Fruit fly (Drosophila melanogaster) whole organism, pupa: ENCODE data around the gene Nep6.

ENCODE experiments used
- CG10348 ChIP-seq: fragments of 200-800 bp; sonication (Bioruptor generic); IDR thresholded peaks from 2 replicates; pipeline ENCODE4 v1.3.6; 2022; ENCODE audit warnings: missing biosample characterization, missing genetic modification characterization
- CG12605 ChIP-seq: fragments of 200-800 bp; sonication (Bioruptor generic); IDR thresholded peaks from 2 replicates; pipeline ENCODE4 v1.3.6; 2022; ENCODE audit warnings: missing biosample characterization, missing genetic modification characterization
- CG13204 ChIP-seq: fragments of 200-800 bp; sonication (Bioruptor generic); optimal IDR thresholded peaks from 2 replicates; lab custom pipeline; 2018; ENCODE audit warnings: missing biosample characterization, mild to moderate bottlenecking, missing genetic modification characterization, moderate library complexity
- CG32121 ChIP-seq: fragments of 200-800 bp; sonication (Bioruptor generic); IDR thresholded peaks from 2 replicates; pipeline ENCODE4 v1.3.6; 2022; ENCODE audit warnings: missing biosample characterization, missing genetic modification characterization
- CG8301 ChIP-seq: fragments of 200-800 bp; sonication (Bioruptor generic); optimal IDR thresholded peaks from 2 replicates; lab custom pipeline; 2018; ENCODE audit warnings: missing biosample characterization, mild to moderate bottlenecking, missing genetic modification characterization
- D1 ChIP-seq: fragments of 200-800 bp; sonication (Bioruptor generic); optimal IDR thresholded peaks from 2 replicates; lab custom pipeline; 2018; ENCODE audit warnings: missing biosample characterization, mild to moderate bottlenecking, missing genetic modification characterization, moderate library complexity
- EcR ChIP-seq: fragments of 200-800 bp; sonication (Bioruptor generic); optimal IDR thresholded peaks from 3 replicates; lab custom pipeline; 2019; ENCODE audit warnings: missing biosample characterization, missing genetic modification characterization, mild to moderate bottlenecking, moderate library complexity, missing genetic modification reagents
- Ets98B ChIP-seq: fragments of 200-800 bp; sonication (Bioruptor generic); IDR thresholded peaks from 2 replicates; pipeline ENCODE4 v1.3.6; 2022; ENCODE audit warnings: missing biosample characterization, missing genetic modification characterization
- fd96Ca ChIP-seq: fragments of 200-800 bp; sonication (Bioruptor generic); IDR thresholded peaks from 3 replicates; pipeline ENCODE4 v1.3.6; 2022; ENCODE audit warnings: missing biosample characterization, missing genetic modification characterization
- gl ChIP-seq: fragments of 200-800 bp; sonication (Bioruptor generic); optimal IDR thresholded peaks from 2 replicates; lab custom pipeline; 2018; ENCODE audit warnings: missing biosample characterization, mild to moderate bottlenecking, missing genetic modification characterization

DNA sequence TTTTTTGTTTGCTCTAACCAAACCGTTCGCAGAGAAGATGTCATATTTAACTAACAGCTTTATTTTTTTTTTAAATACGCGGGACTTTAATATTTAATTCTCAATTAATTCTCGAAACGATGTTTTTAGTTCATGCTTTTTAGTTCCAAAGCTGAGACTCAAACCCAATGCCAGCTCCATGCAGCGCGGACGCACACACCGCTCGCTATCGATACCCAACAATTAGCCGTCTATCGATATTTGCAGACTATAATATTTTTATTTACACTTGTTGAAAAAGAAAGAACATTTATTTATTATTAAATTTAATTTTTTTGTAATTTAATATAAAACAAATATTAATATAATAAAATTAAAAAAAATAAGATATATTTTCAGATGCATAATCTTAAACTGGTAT lies 36.8 kb upstream of the Nep6 start:
- TF ChIP-seq CG8301 (tag; lab: Kevin White, UChicago), result no peak
- TF ChIP-seq Ets98B (GFP tag; lab: Robert Waterston, UW), result no peak
- no peak for TF ChIP-seq CG32121 (GFP tag; lab: Robert Waterston, UW)
- TF ChIP-seq D1 (tag; lab: Kevin White, UChicago), result no peak
- no peak for TF ChIP-seq CG10348 (GFP tag; lab: Robert Waterston, UW)
- no peak for TF ChIP-seq gl (tag; lab: Kevin White, UChicago)
- TF ChIP-seq fd96Ca (GFP tag; lab: Robert Waterston, UW), result no peak
- no peak for TF ChIP-seq CG13204 (GFP tag; lab: Kevin White, UChicago)
- no peak for TF ChIP-seq EcR (GFP tag; lab: Kevin White, UChicago)
- no peak for TF ChIP-seq CG12605 (GFP tag; lab: Robert Waterston, UW)
